Fruit fly (Drosophila melanogaster): Measurements from ENCODE around the gene CG6621.

The CG6621 gene

dm6 chr3R:10875515-10876434 lies 17.6 kb downstream of the CG6621 start, which contains the start of gene Sodh2 (continued):
- peak; percentile 85 for TF ChIP-seq CG12659 (GFP tag; optimal IDR thresholded peaks at IDR 0.05)
- TF ChIP-seq CG10979 (tag; optimal IDR thresholded peaks at IDR 0.05), result peak; percentile 71
- TF ChIP-seq CG10959 (GFP tag; IDR thresholded peaks at IDR 0.05), result no peak
- peak; percentile 44 for TF ChIP-seq CG3065 (GFP tag; optimal IDR thresholded peaks at IDR 0.05)
- TF ChIP-seq CG2202 (tag; optimal IDR thresholded peaks at IDR 0.05), result peak; percentile 45
- TF ChIP-seq CG12219 (GFP tag; optimal IDR thresholded peaks at IDR 0.05), result peak; percentile 50
- TF ChIP-seq eyg (GFP tag; optimal IDR thresholded peaks at IDR 0.05), result peak; percentile 8
- no peak for TF ChIP-seq mld (GFP tag; IDR thresholded peaks at IDR 0.05; ENCODE audit: partially characterized antibody)
- peak; percentile 70 for TF ChIP-seq Ada2b (GFP tag; IDR thresholded peaks at IDR 0.05)
- TF ChIP-seq dysf (GFP tag; IDR thresholded peaks at IDR 0.05), result peak; percentile 79
- peak; percentile 79; the same call in 1 of the 2 replicates for TF ChIP-seq CG8765 (GFP tag; IDR thresholded peaks at IDR 0.05)
- TF ChIP-seq CG2116 (GFP tag; optimal IDR thresholded peaks at IDR 0.05), result peak; percentile 54
- TF ChIP-seq ab (GFP tag; optimal IDR thresholded peaks at IDR 0.05), result peak; percentile 37
- TF ChIP-seq lola (GFP tag; optimal IDR thresholded peaks at IDR 0.05), result peak in 1 of 3 experiments; percentile 43
- TF ChIP-seq nmo (GFP tag; optimal IDR thresholded peaks at IDR 0.05), result peak; percentile 61
- TF ChIP-seq nau (GFP tag; optimal IDR thresholded peaks at IDR 0.05), result peak; percentile 72
- TF ChIP-seq CG11695 (GFP tag; IDR thresholded peaks at IDR 0.05), result peak; percentile 70
- TF ChIP-seq bbx (GFP tag; IDR thresholded peaks at IDR 0.05; ENCODE audit: partially characterized antibody), result no peak
- TF ChIP-seq CG30431 (GFP tag; optimal IDR thresholded peaks at IDR 0.05), result no peak
- TF ChIP-seq NK7.1 (GFP tag; optimal IDR thresholded peaks at IDR 0.05), result peak; percentile 15
- peak; percentile 32; the same call in 1 of the 2 replicates for TF ChIP-seq ap (GFP tag; IDR thresholded peaks at IDR 0.05)
- TF ChIP-seq Oli (tag; optimal IDR thresholded peaks at IDR 0.05), result peak; percentile 45
- TF ChIP-seq CG10565 (GFP tag; optimal IDR thresholded peaks at IDR 0.05), result no peak
- peak; percentile 61 for TF ChIP-seq CG18764 (GFP tag; optimal IDR thresholded peaks at IDR 0.05)
- TF ChIP-seq caup (GFP tag; optimal IDR thresholded peaks at IDR 0.05; ENCODE audit: severe bottlenecking), result peak; percentile 91
- 0 out of 2 replicates have a peak, but pooled peaks have one; percentile 25 for TF ChIP-seq Oaz (GFP tag; IDR thresholded peaks at IDR 0.05)
- no peak for TF ChIP-seq GATAe (GFP tag; conservative IDR thresholded peaks at IDR 0.05)
- TF ChIP-seq CG15601 (tag; optimal IDR thresholded peaks at IDR 0.05), result peak; percentile 59
- peak; percentile 51 for TF ChIP-seq CG8388 (GFP tag; optimal IDR thresholded peaks at IDR 0.05)
- TF ChIP-seq ERR (GFP tag; optimal IDR thresholded peaks at IDR 0.05), result peak; percentile 65
- TF ChIP-seq onecut (GFP tag; IDR thresholded peaks at IDR 0.05), result peak; percentile 68
- no peak for TF ChIP-seq Doc2 (GFP tag; IDR thresholded peaks at IDR 0.05)
- no peak for TF ChIP-seq Lpt (GFP tag; optimal IDR thresholded peaks at IDR 0.05)
- peak; percentile 94 for TF ChIP-seq Rfx (GFP tag; IDR thresholded peaks at IDR 0.05)
- peak; percentile 5 for TF ChIP-seq twi (tag; optimal IDR thresholded peaks at IDR 0.05)
- peak; percentile 19 for TF ChIP-seq pb (GFP tag; optimal IDR thresholded peaks at IDR 0.05)
- TF ChIP-seq CG7963 (GFP tag; IDR thresholded peaks at IDR 0.05; ENCODE audit: partially characterized antibody), result no peak
- peak in 1 of 2 experiments; percentile 60 for TF ChIP-seq insv (GFP tag; optimal IDR thresholded peaks at IDR 0.05)
- peak; percentile 23 for TF ChIP-seq ranshi (GFP tag; IDR thresholded peaks at IDR 0.05)
- TF ChIP-seq tap (tag; optimal IDR thresholded peaks at IDR 0.05), result peak; percentile 79
- peak; percentile 33 for TF ChIP-seq CG3838 (GFP tag; optimal IDR thresholded peaks at IDR 0.05)
- peak; percentile 95 for TF ChIP-seq Med (GFP tag)
- 0 out of 2 replicates have a peak, but pooled peaks have one; percentile 38 for TF ChIP-seq klu (GFP tag; IDR thresholded peaks at IDR 0.05)
- TF ChIP-seq CG9797 (GFP tag; optimal IDR thresholded peaks at IDR 0.05), result peak; percentile 22
- peak; percentile 92 for TF ChIP-seq Fer1 (GFP tag; optimal IDR thresholded peaks at IDR 0.05)
- TF ChIP-seq nom (GFP tag; optimal IDR thresholded peaks at IDR 0.05), result peak; percentile 55
- peak; percentile 40 for TF ChIP-seq CG30020 (tag; optimal IDR thresholded peaks at IDR 0.05)
- TF ChIP-seq Atf6 (GFP tag; IDR thresholded peaks at IDR 0.05), result peak; percentile 78
